Fruit fly (Drosophila melanogaster) whole organism, pupa: Measurements from ENCODE around the gene CG7943.

Experiments used
- CG10348 ChIP-seq: fragments of 200-800 bp; sonication (Bioruptor generic); IDR thresholded peaks from 2 replicates; pipeline ENCODE4 v1.3.6; 2022; ENCODE audit warnings: missing biosample characterization, missing genetic modification characterization
- CG13204 ChIP-seq: fragments of 200-800 bp; sonication (Bioruptor generic); optimal IDR thresholded peaks from 2 replicates; lab custom pipeline; 2018; ENCODE audit warnings: missing biosample characterization, mild to moderate bottlenecking, missing genetic modification characterization, moderate library complexity
- CG17806 ChIP-seq: fragments of 200-800 bp; sonication (Bioruptor generic); optimal IDR thresholded peaks from 2 replicates; lab custom pipeline; 2018; ENCODE audit warnings: missing biosample characterization, mild to moderate bottlenecking, missing genetic modification characterization, moderate library complexity
- CG4496 ChIP-seq: fragments of 200-800 bp; sonication (Bioruptor generic); IDR thresholded peaks from 3 replicates; pipeline ENCODE4 v1.3.6; 2022; ENCODE audit warnings: missing biosample characterization, missing genetic modification characterization
- CG8159 ChIP-seq: fragments of 200-800 bp; sonication (Bioruptor generic); optimal IDR thresholded peaks from 3 replicates; lab custom pipeline; 2018; ENCODE audit warnings: missing biosample characterization, mild to moderate bottlenecking, missing genetic modification characterization, moderate library complexity
- EcR ChIP-seq: fragments of 200-800 bp; sonication (Bioruptor generic); optimal IDR thresholded peaks from 3 replicates; lab custom pipeline; 2019; ENCODE audit warnings: missing biosample characterization, missing genetic modification characterization, mild to moderate bottlenecking, moderate library complexity, missing genetic modification reagents
- Snoo ChIP-seq: fragments of 200-800 bp; sonication (Bioruptor generic); optimal IDR thresholded peaks from 3 replicates; lab custom pipeline; 2017; ENCODE audit warnings: missing biosample characterization, mild to moderate bottlenecking, missing genetic modification characterization, inconsistent platforms
- gl ChIP-seq: fragments of 200-800 bp; sonication (Bioruptor generic); optimal IDR thresholded peaks from 2 replicates; lab custom pipeline; 2018; ENCODE audit warnings: missing biosample characterization, mild to moderate bottlenecking, missing genetic modification characterization

dm6 chr3R:30062543-30062942 is 16.3 kb downstream of the CG7943 start:
- TF ChIP-seq CG8159 (tag; lab: Kevin White, UChicago) (no peak), CG10348 (no peak), gl (tag; lab: Kevin White, UChicago) (no peak), Snoo (tag; lab: Kevin White, UChicago) (no peak), CG17806 (tag; lab: Kevin White, UChicago) (no peak), CG4496 (GFP tag; lab: Robert Waterston, UW) (no peak), CG13204 (no peak), EcR (GFP tag; lab: Kevin White, UChicago) (peak; percentile 1)
